Fruit fly (Drosophila melanogaster) Kc167 (cell line): ENCODE results near the gene CAH3.

Source experiments
- insv ChIP-seq: fragments of >200 bp; optimal IDR thresholded peaks from 3 replicates; lab custom pipeline; 2018; ENCODE audit warnings: missing external identifiers
- ttk ChIP-seq: sonication (Bioruptor generic); optimal IDR thresholded peaks from 2 replicates; lab custom pipeline; 2017; ENCODE audit warnings: missing external identifiers

DNA sequence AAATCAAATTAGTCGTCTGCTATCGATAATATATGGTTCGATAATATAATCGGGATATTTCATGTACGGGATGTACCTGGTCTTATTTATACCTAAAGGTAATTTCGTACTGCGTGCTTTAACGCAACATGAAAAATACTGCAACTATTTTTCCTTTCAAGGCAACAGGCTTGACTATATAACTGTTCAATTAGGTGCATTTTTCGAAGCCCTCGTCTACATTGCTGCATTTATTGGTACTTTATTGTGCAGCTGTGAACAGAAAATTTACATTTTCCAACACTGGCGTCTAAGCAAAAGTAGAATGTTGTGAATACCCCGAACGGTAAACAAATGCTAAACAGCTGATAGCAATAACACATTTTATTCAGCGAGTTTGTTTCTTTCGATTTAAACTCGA is 9.0 kb downstream of the CAH3 start, which contains the start of the genes Ppt1 and Ogg1:
- TF ChIP-seq insv (lab: Kevin White, UChicago): no peak
- no peak for TF ChIP-seq ttk (lab: Kevin White, UChicago)
